Worm (Caenorhabditis elegans): ENCODE data around the gene Y53G8AM.4.

- TF ChIP-seq nhr-28 (tag; optimal IDR thresholded peaks at IDR 0.05): peak; percentile 52
- TF ChIP-seq T20F7.1 (GFP tag; optimal IDR thresholded peaks at IDR 0.05): no peak
- no peak for TF ChIP-seq ceh-82 (tag; optimal IDR thresholded peaks at IDR 0.05)
- no peak for TF ChIP-seq F26F4.8 (GFP tag; conservative IDR thresholded peaks at IDR 0.05)
Measured at ce11 chrIII:3271682-3272081, 16.2 kb upstream of the Y53G8AM.4 start.

All from whole organism, L4 larva.